Fruit fly (Drosophila melanogaster): ENCODE data around the gene TfIIA-L.
A peak's percentile ranks its signal among the peaks of the same experiment; 100 is the strongest.

The TfIIA-L gene

DNA sequence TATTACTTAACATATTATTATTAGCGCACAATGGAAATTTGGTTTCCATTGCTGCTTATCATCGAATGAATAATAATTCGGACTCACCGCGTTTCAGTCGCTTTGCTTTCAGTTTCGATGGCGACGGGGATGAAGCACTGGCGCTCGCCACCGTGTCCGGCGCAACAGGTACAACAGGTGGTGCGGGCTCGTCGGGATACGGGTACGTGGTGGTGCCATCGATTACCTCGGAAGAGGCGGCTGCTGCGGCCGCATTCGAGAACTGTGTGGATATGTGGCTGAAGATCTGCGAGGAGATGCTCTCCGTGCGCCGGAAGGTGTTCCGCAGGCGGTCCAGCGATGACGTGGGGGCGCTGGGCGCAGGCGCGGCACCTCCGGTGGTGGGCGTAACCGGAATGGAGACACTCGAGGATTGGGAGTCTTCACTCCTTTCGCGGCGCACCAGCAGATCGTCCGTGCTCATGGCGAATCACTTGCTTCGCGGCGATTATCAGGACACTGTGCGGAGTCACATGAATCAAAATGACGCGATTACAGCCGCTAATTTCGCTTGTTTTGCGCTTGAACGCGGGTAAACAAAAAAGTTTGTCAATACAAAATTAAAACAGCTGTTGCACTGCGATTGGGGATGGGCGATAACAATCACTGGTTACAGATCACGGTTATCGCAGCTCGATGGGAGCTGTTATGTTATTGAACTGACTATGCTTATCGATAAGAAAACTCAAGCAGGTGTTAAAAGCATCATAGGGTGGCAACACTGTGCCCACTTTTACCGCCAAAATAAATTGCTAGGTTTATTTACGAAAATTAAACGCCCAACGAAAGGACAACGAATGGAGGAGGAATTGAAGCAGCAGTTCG is 12.2 kb upstream of the TfIIA-L start, which contains the start of the genes CG31064 and PolA2 (continued):
- TF ChIP-seq corto (GFP tag; optimal IDR thresholded peaks at IDR 0.05) (no peak), vvl (GFP tag; IDR thresholded peaks at IDR 0.05) (peak; percentile 51), CG15601 (tag; optimal IDR thresholded peaks at IDR 0.05) (peak; percentile 15), CG10654 (GFP tag; optimal IDR thresholded peaks at IDR 0.05) (no peak), CG13424 (tag; optimal IDR thresholded peaks at IDR 0.05) (peak; percentile 6), Ets65A (GFP tag) (no peak), CG6175 (GFP tag; IDR thresholded peaks at IDR 0.05) (no peak), esg (GFP tag; conservative IDR thresholded peaks at IDR 0.05) (no peak), CG10274 (GFP tag; optimal IDR thresholded peaks at IDR 0.05) (no peak), nau (GFP tag; optimal IDR thresholded peaks at IDR 0.05) (no peak), salm (tag; optimal IDR thresholded peaks at IDR 0.05) (no peak), CG14860 (GFP tag; IDR thresholded peaks at IDR 0.05; ENCODE audit: partially characterized antibody) (peak; percentile 79; the same call in 2 of the 3 replicates), CG7745 (tag; optimal IDR thresholded peaks at IDR 0.05) (no peak), Neu2 (GFP tag; optimal IDR thresholded peaks at IDR 0.05; ENCODE audit: borderline replicate concordance) (no peak), CG9215 (GFP tag; IDR thresholded peaks at IDR 0.05) (no peak), ems (GFP tag; optimal IDR thresholded peaks at IDR 0.05) (no peak), chm (GFP tag; IDR thresholded peaks at IDR 0.05) (no peak), dmrt99B (tag; optimal IDR thresholded peaks at IDR 0.05) (no peak), amos (GFP tag; IDR thresholded peaks at IDR 0.05; ENCODE audit: partially characterized antibody) (peak; percentile 81), dpn (GFP tag; optimal IDR thresholded peaks at IDR 0.05) (no peak), CG11085 (GFP tag; IDR thresholded peaks at IDR 0.05) (no peak), Ssrp (tag; optimal IDR thresholded peaks at IDR 0.05) (no peak), E2f2 (GFP tag; IDR thresholded peaks at IDR 0.05) (peak; percentile 92), zfh1 (GFP tag; IDR thresholded peaks at IDR 0.05) (no peak), CG11695 (GFP tag; IDR thresholded peaks at IDR 0.05) (0 out of 3 replicates have a peak, but pooled peaks have one; percentile 26), ap (GFP tag; IDR thresholded peaks at IDR 0.05) (no peak), CG1792 (GFP tag; optimal IDR thresholded peaks at IDR 0.05) (no peak), nmo (GFP tag; optimal IDR thresholded peaks at IDR 0.05) (peak; percentile 25), Ravus (GFP tag; IDR thresholded peaks at IDR 0.05) (no peak), bsh (GFP tag; optimal IDR thresholded peaks at IDR 0.05) (no peak), CG6854 (GFP tag; optimal IDR thresholded peaks at IDR 0.05) (no peak), NfI (GFP tag; optimal IDR thresholded peaks at IDR 0.05) (peak; percentile 5), CG4707 (GFP tag; optimal IDR thresholded peaks at IDR 0.05) (peak; percentile 10), ftz-f1 (GFP tag; optimal IDR thresholded peaks at IDR 0.05) (peak; percentile 78), CG8478 (optimal IDR thresholded peaks at IDR 0.05) (no peak), CG11093 (GFP tag; IDR thresholded peaks at IDR 0.05) (no peak), CG31365 (tag; optimal IDR thresholded peaks at IDR 0.05) (no peak), dmrt11E (tag; optimal IDR thresholded peaks at IDR 0.05) (no peak), CG3838 (GFP tag; optimal IDR thresholded peaks at IDR 0.05) (no peak), CG8359 (GFP tag; optimal IDR thresholded peaks at IDR 0.05; ENCODE audit: borderline replicate concordance) (no peak), sima (GFP tag; optimal IDR thresholded peaks at IDR 0.05) (no peak), stwl (tag; optimal IDR thresholded peaks at IDR 0.05) (peak; percentile 82), CG2116 (GFP tag; optimal IDR thresholded peaks at IDR 0.05) (peak; percentile 91), emc (GFP tag; optimal IDR thresholded peaks at IDR 0.05) (no peak), CG6791 (GFP tag; IDR thresholded peaks at IDR 0.05; ENCODE audit: partially characterized antibody) (peak; percentile 85), Max (GFP tag; optimal IDR thresholded peaks at IDR 0.05) (no peak), scrt (GFP tag; optimal IDR thresholded peaks at IDR 0.05) (peak; percentile 90), Ptx1 (GFP tag; IDR thresholded peaks at IDR 0.05) (no peak), PHDP (tag; optimal IDR thresholded peaks at IDR 0.05) (no peak)

Data from whole organism, embryonic.